Worm (Caenorhabditis elegans) whole organism, L1 larva: ENCODE measurements around the gene K01A6.6.
A peak's percentile ranks its signal among the peaks of the same experiment; 100 is the strongest.

ENCODE experiments used
- C16A3.4 ChIP-seq: fragments of 150-350 bp; optimal IDR thresholded peaks from 2 replicates; lab custom pipeline; 2014; ENCODE audit warnings: missing biosample characterization, missing genetic modification characterization
- C34B4.2 ChIP-seq: sonication (generic microtip); optimal IDR thresholded peaks from 2 replicates; lab custom pipeline; 2017; ENCODE audit warnings: mild to moderate bottlenecking, missing genetic modification characterization, missing compliant biosample characterization
- Y116A8C.19 ChIP-seq: sonication (generic microtip); optimal IDR thresholded peaks from 2 replicates; lab custom pipeline; 2016; ENCODE audit warnings: missing compliant biosample characterization, missing genetic modification characterization, borderline replicate concordance
- aha-1 ChIP-seq: fragments of 150-350 bp; optimal IDR thresholded peaks from 2 replicates; lab custom pipeline; 2014; ENCODE audit warnings: missing biosample characterization, missing genetic modification characterization
- alr-1 ChIP-seq: fragments of 200-800 bp; sonication (Bioruptor generic); optimal IDR thresholded peaks from 2 replicates; lab custom pipeline; 2018; ENCODE audit warnings: borderline replicate concordance, mild to moderate bottlenecking, missing genetic modification characterization, missing compliant biosample characterization
- ceh-82 ChIP-seq, 3 experiments: fragments of 150-350 bp in 1 of 3; sonication (generic microtip) in 2 of 3; optimal IDR thresholded peaks; 2 replicates each; lab custom pipeline; 2014 to 2017; ENCODE audit warnings: missing biosample characterization in 3 of 3, missing genetic modification characterization in 3 of 3
- ces-1 ChIP-seq: fragments of 150-350 bp; optimal IDR thresholded peaks from 2 replicates; lab custom pipeline; 2014; ENCODE audit warnings: missing biosample characterization, missing genetic modification reagents, missing genetic modification characterization
- dpl-1 ChIP-seq, 3 experiments: fragments of 150-350 bp in 2 of 3; sonication (generic microtip) in 1 of 3; optimal IDR thresholded peaks; 2 replicates each; lab custom pipeline; 2014 to 2017; ENCODE audit warnings: missing biosample characterization in 3 of 3, missing genetic modification characterization in 3 of 3, missing genetic modification reagents in 3 of 3
- dsc-1 ChIP-seq: sonication (generic microtip); optimal IDR thresholded peaks from 2 replicates; lab custom pipeline; 2016; ENCODE audit warnings: mild to moderate bottlenecking, missing genetic modification characterization, missing compliant biosample characterization
- efl-1 ChIP-seq, 4 experiments: fragments of 150-350 bp; optimal IDR thresholded peaks in 3 of 4; peaks in 1 of 4; 1 replicate in 1 of 4; 2 replicates in 3 of 4; lab custom pipeline; 2014; ENCODE audit warnings: missing biosample characterization in 2 of 4, missing genetic modification characterization in 2 of 4, missing genetic modification reagents in 2 of 4
- efl-3 ChIP-seq: fragments of 200-800 bp; sonication (Bioruptor generic); optimal IDR thresholded peaks from 2 replicates; lab custom pipeline; 2018; ENCODE audit warnings: mild to moderate bottlenecking, missing genetic modification characterization, missing compliant biosample characterization
- egl-13 ChIP-seq: sonication (generic microtip); optimal IDR thresholded peaks from 2 replicates; lab custom pipeline; 2016; ENCODE audit warnings: missing genotype, missing genetic modification reagents, missing genetic modification characterization, missing compliant biosample characterization
- elt-3 ChIP-seq, 6 experiments: fragments of 150-350 bp in 1 of 6; sonication (generic microtip); optimal IDR thresholded peaks; 2 replicates each; lab custom pipeline; 2017 to 2018; ENCODE audit warnings: missing biosample characterization in 6 of 6, missing genetic modification characterization in 6 of 6, inconsistent platforms in 1 of 6
- fkh-4 ChIP-seq: sonication (generic microtip); optimal IDR thresholded peaks from 2 replicates; lab custom pipeline; 2016; ENCODE audit warnings: missing compliant biosample characterization, missing genetic modification characterization, borderline replicate concordance
- grh-1 ChIP-seq: fragments of 200-800 bp; sonication (Bioruptor generic); IDR thresholded peaks from 2 replicates; pipeline ENCODE4 v1.3.6; 2022; ENCODE audit warnings: missing genetic modification reagents, missing genetic modification characterization, missing compliant biosample characterization
- hlh-17 ChIP-seq: fragments of 200-800 bp; sonication (Bioruptor generic); optimal IDR thresholded peaks from 2 replicates; lab custom pipeline; 2018; ENCODE audit warnings: missing genetic modification characterization, mild to moderate bottlenecking, missing compliant biosample characterization, moderate library complexity, borderline replicate concordance
- hlh-4 ChIP-seq: sonication (generic microtip); optimal IDR thresholded peaks from 2 replicates; lab custom pipeline; 2016; ENCODE audit warnings: mild to moderate bottlenecking, missing genetic modification characterization, missing compliant biosample characterization
- irx-1 ChIP-seq: sonication (generic microtip); optimal IDR thresholded peaks from 2 replicates; lab custom pipeline; 2016; ENCODE audit warnings: missing genetic modification characterization, missing compliant biosample characterization
- jun-1 ChIP-seq: fragments of 150-350 bp; optimal IDR thresholded peaks from 2 replicates; lab custom pipeline; 2014; ENCODE audit warnings: missing biosample characterization, missing genetic modification reagents, missing genetic modification characterization
- lin-15B ChIP-seq: fragments of 150-350 bp; sonication (generic microtip); optimal IDR thresholded peaks from 3 replicates; lab custom pipeline; 2014; ENCODE audit warnings: missing biosample characterization, missing genetic modification characterization
- lin-35 ChIP-seq, 2 experiments: fragments of 150-350 bp; optimal IDR thresholded peaks; 2 replicates each; lab custom pipeline; 2014; ENCODE audit warnings: missing biosample characterization in 2 of 2, missing genetic modification characterization in 2 of 2, missing genetic modification reagents in 2 of 2
- lin-39 ChIP-seq: fragments of 150-350 bp; optimal IDR thresholded peaks from 2 replicates; lab custom pipeline; 2014; ENCODE audit warnings: missing biosample characterization, missing genetic modification reagents, missing genetic modification characterization
- lir-3 ChIP-seq: sonication (generic microtip); optimal IDR thresholded peaks from 2 replicates; lab custom pipeline; 2016; ENCODE audit warnings: mild to moderate bottlenecking, missing genetic modification characterization, moderate library complexity, missing compliant biosample characterization; ENCODE audit not compliant: poor library complexity
- lsy-2 ChIP-seq, 2 experiments: fragments of 150-350 bp; optimal IDR thresholded peaks; 2 replicates each; lab custom pipeline; 2014; ENCODE audit warnings: missing biosample characterization in 2 of 2, missing genetic modification characterization in 2 of 2
- mab-9 ChIP-seq: fragments of 200-800 bp; sonication (Bioruptor generic); IDR thresholded peaks from 2 replicates; pipeline ENCODE4 v1.3.6; 2022; ENCODE audit warnings: missing genetic modification reagents, missing genetic modification characterization, missing compliant biosample characterization
- nhr-11 ChIP-seq: fragments of 150-350 bp; optimal IDR thresholded peaks from 2 replicates; lab custom pipeline; 2014; ENCODE audit warnings: missing biosample characterization, missing genetic modification characterization
- nhr-19 ChIP-seq: fragments of 200-800 bp; sonication (Bioruptor generic); conservative IDR thresholded peaks from 2 replicates; pipeline ENCODE4 v1.3.6; 2022; ENCODE audit warnings: missing genetic modification characterization, missing compliant biosample characterization
- nhr-76 ChIP-seq: sonication (generic microtip); optimal IDR thresholded peaks from 2 replicates; lab custom pipeline; 2017; ENCODE audit warnings: missing biosample characterization, missing genetic modification characterization
- nhr-77 ChIP-seq: fragments of 150-350 bp; optimal IDR thresholded peaks from 2 replicates; lab custom pipeline; 2014; ENCODE audit warnings: missing biosample characterization, missing genetic modification characterization
- pax-3 ChIP-seq: fragments of 200-800 bp; sonication (Bioruptor generic); optimal IDR thresholded peaks from 2 replicates; lab custom pipeline; 2018; ENCODE audit warnings: mild to moderate bottlenecking, missing genetic modification characterization, moderate library complexity, missing compliant biosample characterization
- skn-1 ChIP-seq: fragments of 150-350 bp; optimal IDR thresholded peaks from 2 replicates; lab custom pipeline; 2014; ENCODE audit warnings: missing biosample characterization, missing genetic modification characterization
- sup-37 ChIP-seq: fragments of 200-800 bp; sonication (Bioruptor generic); optimal IDR thresholded peaks from 2 replicates; lab custom pipeline; 2018; ENCODE audit warnings: mild to moderate bottlenecking, missing genetic modification characterization, missing compliant biosample characterization
- unc-130 ChIP-seq: fragments of 150-350 bp; optimal IDR thresholded peaks from 2 replicates; lab custom pipeline; 2017; ENCODE audit warnings: missing biosample characterization, missing genetic modification characterization, inconsistent platforms
- unc-62 ChIP-seq: fragments of 150-350 bp; optimal IDR thresholded peaks from 2 replicates; lab custom pipeline; 2014; ENCODE audit warnings: missing biosample characterization, missing genetic modification reagents, missing genetic modification characterization
- unc-86 ChIP-seq: sonication (generic microtip); optimal IDR thresholded peaks from 2 replicates; lab custom pipeline; 2016; ENCODE audit warnings: missing genetic modification characterization, missing compliant biosample characterization
- unc-98 ChIP-seq: fragments of 200-800 bp; sonication (Bioruptor generic); IDR thresholded peaks from 2 replicates; pipeline ENCODE4 v1.3.6; 2022; ENCODE audit warnings: missing genetic modification characterization, missing compliant biosample characterization
- zag-1 ChIP-seq: fragments of 150-350 bp; optimal IDR thresholded peaks from 2 replicates; lab custom pipeline; 2014; ENCODE audit warnings: missing biosample characterization, missing genetic modification characterization
- zip-4 ChIP-seq: fragments of 200-800 bp; sonication (Bioruptor generic); optimal IDR thresholded peaks from 2 replicates; lab custom pipeline; 2018; ENCODE audit warnings: mild to moderate bottlenecking, missing genetic modification characterization, moderate library complexity, missing compliant biosample characterization

Gene K01A6.6

ce11 chrIV:11692071-11692673 is 43.0 kb upstream of the K01A6.6 start (continued):
- peak; percentile 20 for TF ChIP-seq lir-3
- no peak for TF ChIP-seq hlh-17 (GFP tag; lab: Kevin White, UChicago)
- TF ChIP-seq C16A3.4 (tag; lab: Kevin White, UChicago) = peak; percentile 76
- TF ChIP-seq ceh-82 (tag; optimal IDR thresholded peaks at IDR 0.05; lab: Kevin White, UChicago) = peak; percentile 35 to 86 (median 66)
- peak; percentile 87 for TF ChIP-seq nhr-77
- TF ChIP-seq ces-1 (GFP tag; lab: Kevin White, UChicago) = peak; percentile 88
- TF ChIP-seq elt-3 (tag; optimal IDR thresholded peaks at IDR 0.05; lab: Kevin White, UChicago) = peak in 5 of 6 experiments; percentile 2 to 84 (median 31)
- no peak for TF ChIP-seq nhr-76 (tag; lab: Kevin White, UChicago)
- TF ChIP-seq unc-86 (tag; lab: Kevin White, UChicago) = peak; percentile 58
- no peak for TF ChIP-seq C34B4.2 (tag; lab: Kevin White, UChicago)
- TF ChIP-seq grh-1 (GFP tag; lab: Robert Waterston, UW) = no peak
- TF ChIP-seq, all 84 proteins: peak for 40

ce11 chrIV:11693493-11693892 is 41.6 kb upstream of the K01A6.6 start, which contains the start of gene ZK792.12:
Gene ZK792.12 (plus strand): TSS chrIV:11693793.
- no peak for TF ChIP-seq skn-1 (tag; lab: Kevin White, UChicago)
- no peak for TF ChIP-seq efl-3
- TF ChIP-seq hlh-4 (tag; lab: Kevin White, UChicago) = no peak
- TF ChIP-seq Y116A8C.19 = no peak
- TF ChIP-seq alr-1 (tag; lab: Kevin White, UChicago) = no peak
- TF ChIP-seq jun-1 (tag; lab: Kevin White, UChicago) = no peak

ce11 chrIV:11694143-11694542 is 41.0 kb upstream of the K01A6.6 start, which contains the start of gene ZK792.7:
Gene ZK792.7 (plus strand): TSS chrIV:11694443.
- TF ChIP-seq mab-9 (GFP tag; lab: Robert Waterston, UW) (no peak), egl-13 (tag; lab: Kevin White, UChicago) (no peak), zip-4 (no peak), elt-3 (tag; optimal IDR thresholded peaks at IDR 0.05; lab: Kevin White, UChicago) (no peak), zag-1 (tag; lab: Kevin White, UChicago) (no peak), fkh-4 (no peak), nhr-19 (no peak), dpl-1 (GFP tag; optimal IDR thresholded peaks at IDR 0.05; lab: Kevin White, UChicago) (no peak), lin-15B (no peak), ceh-82 (tag; optimal IDR thresholded peaks at IDR 0.05; lab: Kevin White, UChicago) (no peak), lir-3 (no peak), nhr-11 (no peak), unc-98 (GFP tag; lab: Robert Waterston, UW) (no peak)

- TF ChIP-seq irx-1 (tag; lab: Kevin White, UChicago) (no peak), dsc-1 (tag; lab: Kevin White, UChicago) (no peak), hlh-17 (GFP tag; lab: Kevin White, UChicago) (no peak), sup-37 (GFP tag; lab: Kevin White, UChicago) (no peak), aha-1 (tag; lab: Kevin White, UChicago) (no peak), lin-39 (no peak), efl-1 (optimal IDR thresholded peaks at IDR 0.05; lab: Kevin White, UChicago) (no peak), efl-1 (GFP tag; optimal IDR thresholded peaks at IDR 0.05 in 1 of 2; lab: Kevin White, UChicago) (no peak), Y116A8C.19 (no peak), skn-1 (tag; lab: Kevin White, UChicago) (no peak), pax-3 (no peak), zag-1 (tag; lab: Kevin White, UChicago) (no peak), lin-35 (GFP tag; optimal IDR thresholded peaks at IDR 0.05; lab: Kevin White, UChicago) (no peak), zip-4 (no peak), lir-3 (no peak), unc-130 (tag; lab: Kevin White, UChicago) (no peak), unc-62 (GFP tag; lab: Kevin White, UChicago) (no peak), jun-1 (tag; lab: Kevin White, UChicago) (no peak), lsy-2 (tag; optimal IDR thresholded peaks at IDR 0.05; lab: Kevin White, UChicago) (no peak)
These were observed 39.5 kb upstream of the K01A6.6 start for ce11 chrIV:11695634-11696033.
